Fruit fly (Drosophila melanogaster) whole organism, adult: ENCODE results near the gene THG.

Experiments used
- CG12768 ChIP-seq: fragments of 200-800 bp; sonication (Bioruptor generic); optimal IDR thresholded peaks from 2 replicates; lab custom pipeline; 2017; ENCODE audit warnings: missing biosample characterization, missing genetic modification characterization, mild to moderate bottlenecking, moderate library complexity, missing genetic modification reagents
- CG14711 ChIP-seq: fragments of 200-800 bp; sonication (Bioruptor generic); optimal IDR thresholded peaks from 2 replicates; lab custom pipeline; 2018; ENCODE audit warnings: missing biosample characterization, mild to moderate bottlenecking, missing genetic modification characterization, moderate library complexity
- CG33017 ChIP-seq: fragments of 200-800 bp; sonication (Bioruptor generic); optimal IDR thresholded peaks from 2 replicates; lab custom pipeline; 2018; ENCODE audit warnings: missing biosample characterization, mild to moderate bottlenecking, missing genetic modification characterization, moderate library complexity
- CG5204 ChIP-seq: fragments of 200-800 bp; sonication (Bioruptor generic); optimal IDR thresholded peaks from 2 replicates; lab custom pipeline; 2016; ENCODE audit warnings: missing biosample characterization, missing genetic modification characterization
- Clk ChIP-seq: fragments of 200-800 bp; sonication (Bioruptor generic); optimal IDR thresholded peaks from 2 replicates; lab custom pipeline; 2017; ENCODE audit warnings: missing biosample characterization, missing genetic modification characterization
- Crg-1 ChIP-seq: fragments of 200-800 bp; sonication (Bioruptor generic); optimal IDR thresholded peaks from 2 replicates; lab custom pipeline; 2016; ENCODE audit warnings: missing biosample characterization, missing genetic modification characterization
- Hr96 ChIP-seq: fragments of 200-800 bp; sonication (Bioruptor generic); optimal IDR thresholded peaks from 2 replicates; lab custom pipeline; 2016; ENCODE audit warnings: missing biosample characterization, missing genetic modification characterization
- Mnt ChIP-seq: fragments of 200-800 bp; sonication (Bioruptor generic); optimal IDR thresholded peaks from 2 replicates; lab custom pipeline; 2016; ENCODE audit warnings: missing biosample characterization, mild to moderate bottlenecking, missing genetic modification characterization
- cic ChIP-seq: fragments of 200-800 bp; sonication (Bioruptor generic); optimal IDR thresholded peaks from 2 replicates; lab custom pipeline; 2017; ENCODE audit warnings: missing biosample characterization, mild to moderate bottlenecking, missing genetic modification characterization, moderate library complexity
- cnc ChIP-seq, 2 experiments: fragments of >200 bp; optimal IDR thresholded peaks; 2 replicates each; lab custom pipeline; 2017
- kay ChIP-seq: fragments of 200-800 bp; sonication (Bioruptor generic); peaks from one replicate; lab custom pipeline; 2016; ENCODE audit warnings: missing biosample characterization, missing genetic modification characterization, borderline replicate concordance
- ovo ChIP-seq: fragments of 200-800 bp; sonication (Bioruptor generic); optimal IDR thresholded peaks from 2 replicates; lab custom pipeline; 2016; ENCODE audit warnings: missing biosample characterization, missing genetic modification characterization
- pad ChIP-seq: fragments of 200-800 bp; sonication (Bioruptor generic); optimal IDR thresholded peaks from 3 replicates; lab custom pipeline; 2017; ENCODE audit warnings: missing biosample characterization, missing genetic modification characterization, mild to moderate bottlenecking, moderate library complexity, missing genetic modification reagents
- tj ChIP-seq: fragments of 200-800 bp; sonication (Bioruptor generic); optimal IDR thresholded peaks from 3 replicates; lab custom pipeline; 2017; ENCODE audit warnings: missing biosample characterization, mild to moderate bottlenecking, missing genetic modification characterization, moderate library complexity

dm6 chr2L:14972836-14973235 is 36.7 kb downstream of the THG start:
- TF ChIP-seq Crg-1 (GFP tag; lab: Kevin White, UChicago), result no peak
- no peak for TF ChIP-seq kay (GFP tag; lab: Kevin White, UChicago)
- no peak for TF ChIP-seq ovo (GFP tag; lab: Kevin White, UChicago)
- no peak for TF ChIP-seq CG14711
- TF ChIP-seq tj (GFP tag; lab: Kevin White, UChicago), result no peak
- TF ChIP-seq CG33017 (tag; lab: Kevin White, UChicago), result no peak
- TF ChIP-seq CG12768 (GFP tag; lab: Kevin White, UChicago), result no peak
- no peak for TF ChIP-seq cic (GFP tag; lab: Kevin White, UChicago)
- no peak for TF ChIP-seq Mnt
- TF ChIP-seq Hr96 (GFP tag; lab: Kevin White, UChicago), result no peak
- no peak for TF ChIP-seq pad (GFP tag; lab: Kevin White, UChicago)
- TF ChIP-seq CG5204, result no peak
- no peak for TF ChIP-seq Clk (GFP tag; lab: Kevin White, UChicago)
- TF ChIP-seq cnc (optimal IDR thresholded peaks at IDR 0.05; lab: Kevin White, UChicago), result no peak
